Fruit fly (Drosophila melanogaster) whole organism, embryonic: Measurements from ENCODE around the gene CG43702.
A peak's percentile ranks its signal among the peaks of the same experiment; 100 is the strongest.

Source experiments
- Abd-B ChIP-seq: fragments of 200-800 bp; sonication (Bioruptor generic); optimal IDR thresholded peaks from 2 replicates; lab custom pipeline; 2018; ENCODE audit warnings: missing biosample characterization, mild to moderate bottlenecking, missing genetic modification characterization, moderate library complexity
- Adf1 ChIP-seq: fragments of 200-800 bp; sonication (Bioruptor generic); IDR thresholded peaks from 2 replicates; pipeline ENCODE4 v1.3.6; 2022; ENCODE audit warnings: missing biosample characterization, missing genetic modification characterization
- Atf6 ChIP-seq: fragments of 200-800 bp; sonication (Bioruptor generic); IDR thresholded peaks from 2 replicates; pipeline ENCODE4 v1.3.6; 2022; ENCODE audit warnings: missing biosample characterization, missing genetic modification characterization
- CG10366 ChIP-seq: fragments of 200-800 bp; sonication (Bioruptor generic); IDR thresholded peaks from 2 replicates; pipeline ENCODE4 v1.3.6; 2022; ENCODE audit warnings: missing biosample characterization, missing genetic modification characterization
- CG10543 ChIP-seq: fragments of 200-800 bp; sonication (Bioruptor generic); optimal IDR thresholded peaks from 3 replicates; lab custom pipeline; 2017; ENCODE audit warnings: missing biosample characterization, mild to moderate bottlenecking, missing genetic modification characterization, moderate library complexity
- CG11456 ChIP-seq: fragments of 200-800 bp; sonication (Bioruptor generic); IDR thresholded peaks from 3 replicates; pipeline ENCODE4 v1.3.6; 2022; ENCODE audit warnings: missing biosample characterization, missing genetic modification characterization
- CG11695 ChIP-seq: fragments of 200-800 bp; sonication (Bioruptor generic); IDR thresholded peaks from 3 replicates; pipeline ENCODE4 v1.3.6; 2022; ENCODE audit warnings: missing biosample characterization, missing genetic modification characterization
- CG12391 ChIP-seq: fragments of 200-800 bp; sonication (Bioruptor generic); optimal IDR thresholded peaks from 3 replicates; lab custom pipeline; 2018; ENCODE audit warnings: missing biosample characterization, mild to moderate bottlenecking, missing genetic modification characterization, moderate library complexity
- CG13624 ChIP-seq: fragments of 200-800 bp; sonication (Bioruptor generic); optimal IDR thresholded peaks from 2 replicates; lab custom pipeline; 2016; ENCODE audit warnings: missing biosample characterization, missing genetic modification characterization
- CG14014 ChIP-seq: fragments of 200-800 bp; sonication (Bioruptor generic); IDR thresholded peaks from 2 replicates; pipeline ENCODE4 v1.3.6; 2022; ENCODE audit warnings: missing biosample characterization, missing genetic modification characterization
- CG15269 ChIP-seq: fragments of 200-800 bp; sonication (Bioruptor generic); optimal IDR thresholded peaks from 2 replicates; lab custom pipeline; 2018; ENCODE audit warnings: missing biosample characterization, mild to moderate bottlenecking, missing genetic modification characterization, moderate library complexity
- CG16863 ChIP-seq: fragments of 200-800 bp; sonication (Bioruptor generic); optimal IDR thresholded peaks from 3 replicates; lab custom pipeline; 2016; ENCODE audit warnings: missing biosample characterization, missing genetic modification characterization
- CG2875 ChIP-seq: fragments of 200-800 bp; sonication (Bioruptor generic); optimal IDR thresholded peaks from 2 replicates; lab custom pipeline; 2017; ENCODE audit warnings: missing biosample characterization, mild to moderate bottlenecking, missing genetic modification characterization, missing genetic modification reagents
- CG2889 ChIP-seq: fragments of 200-800 bp; sonication (Bioruptor generic); IDR thresholded peaks from 3 replicates; pipeline ENCODE4 v1.3.6; 2022; ENCODE audit warnings: missing biosample characterization, missing genetic modification characterization
- CG30403 ChIP-seq: fragments of 200-800 bp; sonication (Bioruptor generic); optimal IDR thresholded peaks from 3 replicates; lab custom pipeline; 2016; ENCODE audit warnings: missing biosample characterization, missing genetic modification characterization
- CG3847 ChIP-seq: fragments of 200-800 bp; sonication (Bioruptor generic); IDR thresholded peaks from 2 replicates; pipeline ENCODE4 v1.3.6; 2022; ENCODE audit warnings: missing biosample characterization, missing genetic modification characterization
- CG3995 ChIP-seq: fragments of 200-800 bp; sonication (Bioruptor generic); optimal IDR thresholded peaks from 3 replicates; lab custom pipeline; 2016; ENCODE audit warnings: missing biosample characterization, missing genetic modification characterization
- CG4707 ChIP-seq: fragments of 200-800 bp; sonication (Bioruptor generic); optimal IDR thresholded peaks from 2 replicates; lab custom pipeline; 2018; ENCODE audit warnings: missing biosample characterization, mild to moderate bottlenecking, missing genetic modification characterization, moderate library complexity
- CG5180 ChIP-seq: fragments of 200-800 bp; sonication (Bioruptor generic); optimal IDR thresholded peaks from 3 replicates; lab custom pipeline; 2017; ENCODE audit warnings: missing biosample characterization, missing genetic modification characterization, mild to moderate bottlenecking, moderate library complexity, missing genetic modification reagents
- CG6791 ChIP-seq: fragments of 200-800 bp; sonication (Bioruptor generic); IDR thresholded peaks from 3 replicates; pipeline ENCODE4 v1.3.6; 2022; ENCODE audit warnings: missing biosample characterization, missing genetic modification characterization; ENCODE audit not compliant: partially characterized antibody
- CG8290 ChIP-seq, 3 experiments: fragments of 200-800 bp; sonication (Bioruptor generic); optimal IDR thresholded peaks; 2 replicates each; lab custom pipeline; 2016 to 2019; ENCODE audit warnings: missing biosample characterization in 3 of 3, missing genetic modification characterization in 3 of 3, mild to moderate bottlenecking in 2 of 3, moderate library complexity in 1 of 3
- CG9609 ChIP-seq: fragments of 200-800 bp; sonication (Bioruptor generic); optimal IDR thresholded peaks from 3 replicates; lab custom pipeline; 2016; ENCODE audit warnings: missing biosample characterization, missing genetic modification characterization
- CG9932 ChIP-seq: fragments of 200-800 bp; sonication (Bioruptor generic); IDR thresholded peaks from 2 replicates; pipeline ENCODE4 v1.3.6; 2022; ENCODE audit warnings: missing biosample characterization, missing genetic modification characterization
- CTCF ChIP-seq: fragments of 200-800 bp; sonication (Bioruptor generic); optimal IDR thresholded peaks from 2 replicates; lab custom pipeline; 2017; ENCODE audit warnings: missing biosample characterization, mild to moderate bottlenecking, missing genetic modification characterization, moderate library complexity
- Chrac-16 ChIP-seq: fragments of 200-800 bp; sonication (Bioruptor generic); optimal IDR thresholded peaks from 3 replicates; lab custom pipeline; 2016; ENCODE audit warnings: missing biosample characterization, missing genetic modification characterization
- Drgx ChIP-seq: fragments of 200-800 bp; sonication (Bioruptor generic); IDR thresholded peaks from 2 replicates; pipeline ENCODE4 v1.3.6; 2022; ENCODE audit warnings: missing biosample characterization, missing genetic modification characterization
- E2f1 ChIP-seq: fragments of 200-800 bp; sonication (Bioruptor generic); IDR thresholded peaks from 2 replicates; pipeline ENCODE4 v1.3.6; 2022; ENCODE audit warnings: missing biosample characterization, missing genetic modification characterization
- Fer1 ChIP-seq: fragments of 200-800 bp; sonication (Bioruptor generic); optimal IDR thresholded peaks from 2 replicates; lab custom pipeline; 2017; ENCODE audit warnings: missing biosample characterization, mild to moderate bottlenecking, missing genetic modification characterization
- Med ChIP-seq: fragments of 200-800 bp; sonication (Bioruptor generic); peaks from one replicate; lab custom pipeline; 2016; ENCODE audit warnings: missing biosample characterization, missing genetic modification characterization, mild to moderate bottlenecking, inconsistent platforms, moderate library complexity
- Neu2 ChIP-seq: fragments of 200-800 bp; sonication (Bioruptor generic); optimal IDR thresholded peaks from 3 replicates; lab custom pipeline; 2016; ENCODE audit warnings: missing biosample characterization, missing genetic modification characterization, borderline replicate concordance
- NfI ChIP-seq: fragments of 200-800 bp; sonication (Bioruptor generic); optimal IDR thresholded peaks from 3 replicates; lab custom pipeline; 2018; ENCODE audit warnings: missing biosample characterization, mild to moderate bottlenecking, missing genetic modification characterization, moderate library complexity
- Sry-δ ChIP-seq: fragments of 200-800 bp; sonication (Bioruptor generic); optimal IDR thresholded peaks from 2 replicates; lab custom pipeline; 2016; ENCODE audit warnings: missing biosample characterization, missing genetic modification characterization
- al ChIP-seq: fragments of 200-800 bp; sonication (Bioruptor generic); IDR thresholded peaks from 2 replicates; pipeline ENCODE4 v1.3.6; 2022; ENCODE audit warnings: missing biosample characterization, missing genetic modification characterization
- crol ChIP-seq: fragments of 200-800 bp; sonication (Bioruptor generic); IDR thresholded peaks from 2 replicates; pipeline ENCODE4 v1.3.6; 2022; ENCODE audit warnings: missing biosample characterization, missing genetic modification characterization
- dmrt99B ChIP-seq: fragments of 200-800 bp; sonication (Bioruptor generic); optimal IDR thresholded peaks from 2 replicates; lab custom pipeline; 2018; ENCODE audit warnings: missing biosample characterization, mild to moderate bottlenecking, missing genetic modification characterization, moderate library complexity
- her ChIP-seq: fragments of 200-800 bp; sonication (Bioruptor generic); optimal IDR thresholded peaks from 2 replicates; lab custom pipeline; 2016; ENCODE audit warnings: missing biosample characterization, missing genetic modification characterization
- ind ChIP-seq: fragments of 200-800 bp; sonication (Bioruptor generic); optimal IDR thresholded peaks from 3 replicates; lab custom pipeline; 2016; ENCODE audit warnings: missing biosample characterization, missing genetic modification characterization
- jigr1 ChIP-seq: fragments of 200-800 bp; sonication (Bioruptor generic); IDR thresholded peaks from 3 replicates; pipeline ENCODE4 v1.3.6; 2022; ENCODE audit warnings: missing biosample characterization, missing genetic modification characterization
- ken ChIP-seq: fragments of 200-800 bp; sonication (Bioruptor generic); IDR thresholded peaks from 3 replicates; pipeline ENCODE4 v1.3.6; 2022; ENCODE audit warnings: missing biosample characterization, missing genetic modification characterization
- onecut ChIP-seq: fragments of 200-800 bp; sonication (Bioruptor generic); IDR thresholded peaks from 2 replicates; pipeline ENCODE4 v1.3.6; 2022; ENCODE audit warnings: missing biosample characterization, missing genetic modification characterization
- pita ChIP-seq: fragments of 200-800 bp; sonication (Bioruptor generic); optimal IDR thresholded peaks from 2 replicates; lab custom pipeline; 2017; ENCODE audit warnings: missing biosample characterization, mild to moderate bottlenecking, missing genetic modification characterization
- sens ChIP-seq: fragments of 200-800 bp; sonication (Bioruptor generic); peaks from one replicate; lab custom pipeline; 2016; ENCODE audit warnings: missing biosample characterization, missing genetic modification characterization
- seq ChIP-seq: fragments of 200-800 bp; sonication (Bioruptor generic); IDR thresholded peaks from 2 replicates; pipeline ENCODE4 v1.3.6; 2022; ENCODE audit warnings: missing biosample characterization, missing genetic modification characterization
- sisA ChIP-seq: fragments of 200-800 bp; sonication (Bioruptor generic); IDR thresholded peaks from 2 replicates; pipeline ENCODE4 v1.3.6; 2022; ENCODE audit warnings: missing biosample characterization, missing genetic modification characterization
- slbo ChIP-seq: fragments of 200-800 bp; sonication (Bioruptor generic); IDR thresholded peaks from 2 replicates; pipeline ENCODE4 v1.3.6; 2022; ENCODE audit warnings: missing biosample characterization, missing genetic modification characterization
- ssp ChIP-seq: fragments of 200-800 bp; sonication (Bioruptor generic); IDR thresholded peaks from 2 replicates; pipeline ENCODE4 v1.3.6; 2022; ENCODE audit warnings: missing biosample characterization, missing genetic modification characterization
- tna ChIP-seq: fragments of 200-800 bp; sonication (Bioruptor generic); IDR thresholded peaks from 2 replicates; pipeline ENCODE4 v1.3.6; 2022; ENCODE audit warnings: missing biosample characterization, missing genetic modification characterization; ENCODE audit not compliant: partially characterized antibody
- z ChIP-seq: fragments of 200-800 bp; sonication (Bioruptor generic); IDR thresholded peaks from 3 replicates; pipeline ENCODE4 v1.3.6; 2022; ENCODE audit warnings: missing biosample characterization, missing genetic modification characterization
- zf30C ChIP-seq: fragments of 200-800 bp; sonication (Bioruptor generic); optimal IDR thresholded peaks from 3 replicates; lab custom pipeline; 2018; ENCODE audit warnings: missing biosample characterization, mild to moderate bottlenecking, missing genetic modification characterization

The CG43702 gene

dm6 chr3L:21298375-21298774 lies at the start of gene CG43702:
Gene CG43702 (plus strand): TSS chr3L:21298675.
- no peak for TF ChIP-seq CG3847
- TF ChIP-seq CG2889 (GFP tag; lab: Robert Waterston, UW), result no peak
- no peak for TF ChIP-seq CG9932
- no peak for TF ChIP-seq CTCF (GFP tag; lab: Kevin White, UChicago)
- no peak for TF ChIP-seq zf30C (GFP tag; lab: Kevin White, UChicago)
- no peak for TF ChIP-seq Chrac-16 (GFP tag; lab: Kevin White, UChicago)
- peak; percentile 22 for TF ChIP-seq sens (GFP tag; lab: Kevin White, UChicago)

DNA sequence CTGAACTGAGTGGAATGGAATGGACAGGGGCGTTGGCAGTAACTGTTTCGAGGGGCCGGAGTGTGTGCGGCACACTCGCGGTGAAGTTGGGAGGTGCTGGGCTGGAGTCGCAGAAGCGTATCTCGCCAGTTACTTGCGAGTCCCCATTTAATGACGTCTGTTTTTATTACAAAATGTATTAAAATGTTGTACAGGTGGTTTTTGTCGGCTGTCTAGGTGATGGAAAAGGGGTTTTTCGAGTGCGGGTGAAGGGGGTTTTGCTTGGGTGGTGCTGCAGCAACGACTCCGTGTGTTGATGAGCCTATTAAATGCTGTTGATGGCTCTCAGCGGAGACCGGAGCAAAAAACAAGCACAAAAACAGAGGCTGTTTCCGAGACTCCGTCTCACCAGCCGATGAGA lies 47.1 kb upstream of the CG43702 start:
- no peak for TF ChIP-seq CG5180 (GFP tag; lab: Kevin White, UChicago)
- 0 out of 3 replicates have a peak, but pooled peaks have one; percentile 22 for TF ChIP-seq CG2889 (GFP tag; lab: Robert Waterston, UW)
- TF ChIP-seq jigr1 (GFP tag; lab: Robert Waterston, UW), result no peak
- TF ChIP-seq tna (GFP tag; lab: Robert Waterston, UW), result no peak
- peak; percentile 66 for TF ChIP-seq Abd-B (GFP tag; lab: Kevin White, UChicago)
- peak; percentile 14 for TF ChIP-seq ind (GFP tag; lab: Kevin White, UChicago)
- no peak for TF ChIP-seq CG4707 (GFP tag; lab: Kevin White, UChicago)
- peak; percentile 2 for TF ChIP-seq CG12391 (tag; lab: Kevin White, UChicago)
- TF ChIP-seq al (GFP tag; lab: Robert Waterston, UW), result no peak
- peak; percentile 38; the same call in 1 of the 2 replicates for TF ChIP-seq seq (GFP tag; lab: Robert Waterston, UW)
- TF ChIP-seq Med (GFP tag; lab: Kevin White, UChicago), result peak; percentile 84
- no peak for TF ChIP-seq her (GFP tag; lab: Kevin White, UChicago)
- TF ChIP-seq Atf6, result 0 out of 2 replicates have a peak, but pooled peaks have one; percentile 30
- peak; percentile 17 for TF ChIP-seq CG16863 (GFP tag; lab: Kevin White, UChicago)
- TF ChIP-seq CG2875 (GFP tag; lab: Kevin White, UChicago), result no peak
- TF ChIP-seq ken (GFP tag; lab: Robert Waterston, UW), result 0 out of 3 replicates have a peak, but pooled peaks have one; percentile 34
- no peak for TF ChIP-seq pita (GFP tag; lab: Kevin White, UChicago)
- peak; percentile 34; the same call in 1 of the 2 replicates for TF ChIP-seq E2f1 (GFP tag; lab: Robert Waterston, UW)
- no peak for TF ChIP-seq CG6791 (GFP tag; lab: Robert Waterston, UW)
- 0 out of 2 replicates have a peak, but pooled peaks have one; percentile 7 for TF ChIP-seq onecut (GFP tag; lab: Robert Waterston, UW)
- TF ChIP-seq CG14014 (GFP tag; lab: Robert Waterston, UW), result 0 out of 2 replicates have a peak, but pooled peaks have one; percentile 20
- TF ChIP-seq Neu2 (GFP tag; lab: Kevin White, UChicago), result no peak
- 0 out of 3 replicates have a peak, but pooled peaks have one; percentile 45 for TF ChIP-seq CG11695 (GFP tag; lab: Robert Waterston, UW)
- TF ChIP-seq NfI (GFP tag; lab: Kevin White, UChicago), result peak; percentile 1
- TF ChIP-seq CG30403 (GFP tag; lab: Kevin White, UChicago), result peak; percentile 1
- no peak for TF ChIP-seq CG9609 (GFP tag; lab: Kevin White, UChicago)
- peak; percentile 81; the same call in 2 of the 3 replicates for TF ChIP-seq z (GFP tag; lab: Robert Waterston, UW)
- peak; percentile 20 for TF ChIP-seq dmrt99B (tag; lab: Kevin White, UChicago)
- 0 out of 2 replicates have a peak, but pooled peaks have one; percentile 18 for TF ChIP-seq CG10366
- TF ChIP-seq crol (GFP tag; lab: Robert Waterston, UW), result peak; percentile 73
- TF ChIP-seq Fer1 (GFP tag; lab: Kevin White, UChicago), result peak; percentile 8
- TF ChIP-seq Adf1 (GFP tag; lab: Robert Waterston, UW), result peak; percentile 7; the same call in 1 of the 2 replicates
- peak; percentile 41 for TF ChIP-seq Drgx (GFP tag; lab: Robert Waterston, UW)
- TF ChIP-seq CG15269, result peak; percentile 52
- TF ChIP-seq CG13624, result no peak
- TF ChIP-seq CG11456 (GFP tag; lab: Robert Waterston, UW), result 0 out of 3 replicates have a peak, but pooled peaks have one; percentile 7
- 0 out of 2 replicates have a peak, but pooled peaks have one; percentile 17 for TF ChIP-seq ssp (GFP tag; lab: Robert Waterston, UW)
- TF ChIP-seq sisA (GFP tag; lab: Robert Waterston, UW), result peak; percentile 28; the same call in 1 of the 2 replicates
- TF ChIP-seq Sry-δ (GFP tag; lab: Kevin White, UChicago), result no peak
- peak; percentile 46 for TF ChIP-seq CG9932
- no peak for TF ChIP-seq CG3995 (GFP tag; lab: Kevin White, UChicago)
- TF ChIP-seq CG8290 (GFP tag; optimal IDR thresholded peaks at IDR 0.05; lab: Kevin White, UChicago), result no peak
- TF ChIP-seq CG8290 (tag; optimal IDR thresholded peaks at IDR 0.05; lab: Kevin White, UChicago), result peak in 1 of 2 experiments; percentile 16
- TF ChIP-seq CG10543 (GFP tag; lab: Kevin White, UChicago), result peak; percentile 47
- TF ChIP-seq slbo (GFP tag; lab: Robert Waterston, UW), result peak; percentile 33; the same call in 1 of the 2 replicates
